Worm (Caenorhabditis elegans): Measurements from ENCODE around the gene C35B1.2.

- TF ChIP-seq ceh-82 (tag; optimal IDR thresholded peaks at IDR 0.05): no peak
- no peak for TF ChIP-seq skn-1 (tag; optimal IDR thresholded peaks at IDR 0.05)
- no peak for TF ChIP-seq elt-3 (tag; optimal IDR thresholded peaks at IDR 0.05)
- TF ChIP-seq egl-27 (tag; optimal IDR thresholded peaks at IDR 0.05): no peak
- TF ChIP-seq unc-62 (GFP tag; optimal IDR thresholded peaks at IDR 0.05): no peak
- no peak for TF ChIP-seq F13H6.1 (tag; optimal IDR thresholded peaks at IDR 0.05)
- no peak for TF ChIP-seq ceh-16 (tag; optimal IDR thresholded peaks at IDR 0.05)
- TF ChIP-seq dmd-4 (tag; optimal IDR thresholded peaks at IDR 0.05): no peak
- TF ChIP-seq nhr-12 (tag; optimal IDR thresholded peaks at IDR 0.05): no peak
- no peak for TF ChIP-seq lin-13 (GFP tag; optimal IDR thresholded peaks at IDR 0.05)
- no peak for TF ChIP-seq sma-9 (GFP tag; optimal IDR thresholded peaks at IDR 0.05)
- no peak for TF ChIP-seq sma-9 (tag; optimal IDR thresholded peaks at IDR 0.05)
- no peak for TF ChIP-seq ama-1 (optimal IDR thresholded peaks at IDR 0.05)
- TF ChIP-seq nhr-21 (tag; optimal IDR thresholded peaks at IDR 0.05): no peak
Measured at ce11 chrIV:4137472-4137871, 51.5 kb downstream of the C35B1.2 start, which contains the start of gene F49F1.9.
